Fruit fly (Drosophila melanogaster) whole organism, embryonic: ENCODE data around the gene prg.

Source experiments
- CG10543 ChIP-seq: fragments of 200-800 bp; sonication (Bioruptor generic); optimal IDR thresholded peaks from 3 replicates; lab custom pipeline; 2017; ENCODE audit warnings: missing biosample characterization, mild to moderate bottlenecking, missing genetic modification characterization, moderate library complexity
- CG12155 ChIP-seq: fragments of 200-800 bp; sonication (Bioruptor generic); optimal IDR thresholded peaks from 3 replicates; lab custom pipeline; 2016; ENCODE audit warnings: missing biosample characterization, missing genetic modification characterization
- CG12236 ChIP-seq: fragments of 200-800 bp; sonication (Bioruptor generic); optimal IDR thresholded peaks from 2 replicates; lab custom pipeline; 2016; ENCODE audit warnings: missing biosample characterization, missing genetic modification characterization
- CG12659 ChIP-seq: fragments of 200-800 bp; sonication (Bioruptor generic); optimal IDR thresholded peaks from 3 replicates; lab custom pipeline; 2017; ENCODE audit warnings: mild to moderate bottlenecking, missing biosample characterization, missing genetic modification reagents, missing genetic modification characterization
- CG13894 ChIP-seq: fragments of 200-800 bp; sonication (Bioruptor generic); optimal IDR thresholded peaks from 3 replicates; lab custom pipeline; 2018; ENCODE audit warnings: missing biosample characterization, mild to moderate bottlenecking, missing genetic modification characterization, moderate library complexity
- CG14860 ChIP-seq: fragments of 200-800 bp; sonication (Bioruptor generic); IDR thresholded peaks from 3 replicates; pipeline ENCODE4 v1.3.6; 2022; ENCODE audit warnings: missing biosample characterization, missing genetic modification characterization; ENCODE audit not compliant: partially characterized antibody
- CG14965 ChIP-seq: fragments of 200-800 bp; sonication (Bioruptor generic); optimal IDR thresholded peaks from 2 replicates; lab custom pipeline; 2016; ENCODE audit warnings: missing biosample characterization, missing genetic modification characterization, borderline replicate concordance
- CG15514 ChIP-seq: fragments of 200-800 bp; sonication (Bioruptor generic); optimal IDR thresholded peaks from 3 replicates; lab custom pipeline; 2017; ENCODE audit warnings: missing biosample characterization, missing genetic modification characterization, mild to moderate bottlenecking, moderate library complexity, missing genetic modification reagents
- CG1602 ChIP-seq: fragments of 200-800 bp; sonication (Bioruptor generic); optimal IDR thresholded peaks from 3 replicates; lab custom pipeline; 2016; ENCODE audit warnings: missing biosample characterization, missing genetic modification characterization
- CG16815 ChIP-seq: fragments of 200-800 bp; sonication (Bioruptor generic); optimal IDR thresholded peaks from 3 replicates; lab custom pipeline; 2017; ENCODE audit warnings: missing biosample characterization, mild to moderate bottlenecking, missing genetic modification characterization
- CG17829 ChIP-seq: fragments of 200-800 bp; optimal IDR thresholded peaks from 2 replicates; lab custom pipeline; 2019; ENCODE audit warnings: missing biosample characterization, mild to moderate bottlenecking, missing genetic modification characterization, moderate library complexity
- CG2889 ChIP-seq: fragments of 200-800 bp; sonication (Bioruptor generic); IDR thresholded peaks from 3 replicates; pipeline ENCODE4 v1.3.6; 2022; ENCODE audit warnings: missing biosample characterization, missing genetic modification characterization
- CG31388 ChIP-seq: fragments of 200-800 bp; sonication (Bioruptor generic); optimal IDR thresholded peaks from 2 replicates; lab custom pipeline; 2016; ENCODE audit warnings: missing biosample characterization, missing genetic modification characterization
- CG3281 ChIP-seq: fragments of 200-800 bp; sonication (Bioruptor generic); optimal IDR thresholded peaks from 3 replicates; lab custom pipeline; 2017; ENCODE audit warnings: missing biosample characterization, mild to moderate bottlenecking, missing genetic modification characterization
- CG34422 ChIP-seq: fragments of 200-800 bp; sonication (Bioruptor generic); IDR thresholded peaks from 3 replicates; pipeline ENCODE4 v1.3.6; 2022; ENCODE audit warnings: missing biosample characterization, missing genetic modification characterization
- CG3726 ChIP-seq: fragments of 200-800 bp; sonication (Bioruptor generic); IDR thresholded peaks from 3 replicates; pipeline ENCODE4, ENCODE4 v1.3.6; 2022; ENCODE audit warnings: missing biosample characterization, missing genetic modification characterization
- CG3838 ChIP-seq: fragments of 200-800 bp; sonication (Bioruptor generic); optimal IDR thresholded peaks from 3 replicates; lab custom pipeline; 2016; ENCODE audit warnings: missing biosample characterization, missing genetic modification characterization
- CG3847 ChIP-seq: fragments of 200-800 bp; sonication (Bioruptor generic); IDR thresholded peaks from 2 replicates; pipeline ENCODE4 v1.3.6; 2022; ENCODE audit warnings: missing biosample characterization, missing genetic modification characterization
- CG4424 ChIP-seq: fragments of 200-800 bp; sonication (Bioruptor generic); optimal IDR thresholded peaks from 3 replicates; lab custom pipeline; 2016; ENCODE audit warnings: missing biosample characterization, missing genetic modification characterization
- CG6654 ChIP-seq: fragments of 200-800 bp; sonication (Bioruptor generic); optimal IDR thresholded peaks from 2 replicates; lab custom pipeline; 2017; ENCODE audit warnings: missing biosample characterization, mild to moderate bottlenecking, missing genetic modification characterization
- CG9817 ChIP-seq: fragments of 200-800 bp; sonication (Bioruptor generic); optimal IDR thresholded peaks from 2 replicates; lab custom pipeline; 2018; ENCODE audit warnings: missing biosample characterization, mild to moderate bottlenecking, missing genetic modification characterization, moderate library complexity
- CoRest ChIP-seq: fragments of 200-800 bp; sonication (Bioruptor generic); optimal IDR thresholded peaks from 3 replicates; lab custom pipeline; 2018; ENCODE audit warnings: missing biosample characterization, mild to moderate bottlenecking, missing genetic modification characterization, moderate library complexity
- Dad ChIP-seq: fragments of 200-800 bp; sonication (Bioruptor generic); optimal IDR thresholded peaks from 3 replicates; lab custom pipeline; 2016; ENCODE audit warnings: missing biosample characterization, missing genetic modification characterization
- Deaf1 ChIP-seq: fragments of 200-800 bp; optimal IDR thresholded peaks from 3 replicates; lab custom pipeline; 2019; ENCODE audit warnings: missing biosample characterization, mild to moderate bottlenecking, missing genetic modification characterization, moderate library complexity
- Dfd ChIP-seq, 2 experiments: fragments of >200 bp; optimal IDR thresholded peaks; 2 replicates each; lab custom pipeline; 2017; ENCODE audit warnings: missing biosample characterization in 2 of 2, missing genetic modification characterization in 2 of 2
- Dip2 ChIP-seq: fragments of 200-800 bp; sonication (Bioruptor generic); IDR thresholded peaks from 2 replicates; pipeline ENCODE4 v1.3.6; 2022; ENCODE audit warnings: missing biosample characterization, missing genetic modification characterization
- Dp ChIP-seq: fragments of 200-800 bp; sonication (Bioruptor generic); optimal IDR thresholded peaks from 2 replicates; lab custom pipeline; 2018; ENCODE audit warnings: missing biosample characterization, mild to moderate bottlenecking, missing genetic modification characterization, moderate library complexity
- HLH3B ChIP-seq: fragments of 200-800 bp; sonication (Bioruptor generic); IDR thresholded peaks from 2 replicates; pipeline ENCODE4 v1.3.6; 2022; ENCODE audit warnings: missing biosample characterization, missing genetic modification characterization
- Mad ChIP-seq: fragments of 200-800 bp; sonication (Bioruptor generic); optimal IDR thresholded peaks from 2 replicates; lab custom pipeline; 2016; ENCODE audit warnings: missing biosample characterization, missing genetic modification characterization
- Mes4 ChIP-seq: fragments of 200-800 bp; sonication (Bioruptor generic); optimal IDR thresholded peaks from 2 replicates; lab custom pipeline; 2016; ENCODE audit warnings: missing biosample characterization, missing genetic modification characterization
- NC2α ChIP-seq: fragments of 200-800 bp; sonication (Bioruptor generic); optimal IDR thresholded peaks from 2 replicates; lab custom pipeline; 2016; ENCODE audit warnings: missing biosample characterization, missing genetic modification characterization
- Nf-YA ChIP-seq: fragments of 200-800 bp; sonication (Bioruptor generic); IDR thresholded peaks from 2 replicates; pipeline ENCODE4 v1.3.6; 2022; ENCODE audit warnings: missing biosample characterization, missing genetic modification characterization
- Pdp1 ChIP-seq, 2 experiments: fragments of 200-800 bp; sonication (Bioruptor generic); optimal IDR thresholded peaks; 3 replicates each; lab custom pipeline; 2016; ENCODE audit warnings: missing biosample characterization in 2 of 2, missing genetic modification characterization in 2 of 2, mild to moderate bottlenecking in 1 of 2, moderate library complexity in 1 of 2
- Ssrp ChIP-seq: fragments of 200-800 bp; sonication (Bioruptor generic); optimal IDR thresholded peaks from 2 replicates; lab custom pipeline; 2018; ENCODE audit warnings: missing biosample characterization, mild to moderate bottlenecking, missing genetic modification characterization, moderate library complexity
- TFAM ChIP-seq: fragments of 200-800 bp; sonication (Bioruptor generic); optimal IDR thresholded peaks from 2 replicates; lab custom pipeline; 2017; ENCODE audit warnings: missing biosample characterization, missing genetic modification characterization, inconsistent platforms
- abd-A ChIP-seq: fragments of 200-800 bp; sonication (Bioruptor generic); optimal IDR thresholded peaks from 3 replicates; lab custom pipeline; 2019; ENCODE audit warnings: missing biosample characterization, mild to moderate bottlenecking, missing genetic modification characterization, moderate library complexity
- amos ChIP-seq: fragments of 200-800 bp; sonication (Bioruptor generic); IDR thresholded peaks from 2 replicates; pipeline ENCODE4 v1.3.6; 2022; ENCODE audit warnings: missing biosample characterization, missing genetic modification characterization; ENCODE audit not compliant: partially characterized antibody
- cas ChIP-seq: fragments of 200-800 bp; sonication (Bioruptor generic); IDR thresholded peaks from 2 replicates; pipeline ENCODE4 v1.3.6; 2022; ENCODE audit warnings: missing biosample characterization, missing genetic modification characterization
- chn ChIP-seq: fragments of 200-800 bp; sonication (Bioruptor generic); optimal IDR thresholded peaks from 2 replicates; lab custom pipeline; 2016; ENCODE audit warnings: missing biosample characterization, missing genetic modification characterization
- croc ChIP-seq: fragments of 200-800 bp; sonication (Bioruptor generic); conservative IDR thresholded peaks from 3 replicates; pipeline ENCODE4 v1.3.6; 2022; ENCODE audit warnings: missing biosample characterization, missing genetic modification characterization
- dysf ChIP-seq: fragments of 200-800 bp; sonication (Bioruptor generic); IDR thresholded peaks from 3 replicates; pipeline ENCODE4 v1.3.6; 2022; ENCODE audit warnings: missing biosample characterization, missing genetic modification characterization
- fu2 ChIP-seq: fragments of 200-800 bp; sonication (Bioruptor generic); optimal IDR thresholded peaks from 2 replicates; lab custom pipeline; 2016; ENCODE audit warnings: missing biosample characterization, missing genetic modification characterization
- ham ChIP-seq: fragments of 200-800 bp; sonication (Bioruptor generic); IDR thresholded peaks from 2 replicates; pipeline ENCODE4 v1.3.6; 2022; ENCODE audit warnings: missing biosample characterization, missing genetic modification characterization
- klu ChIP-seq: fragments of 200-800 bp; sonication (Bioruptor generic); IDR thresholded peaks from 2 replicates; pipeline ENCODE4 v1.3.6; 2022; ENCODE audit warnings: missing biosample characterization, missing genetic modification characterization
- org-1 ChIP-seq: fragments of 200-800 bp; sonication (Bioruptor generic); optimal IDR thresholded peaks from 2 replicates; lab custom pipeline; 2017; ENCODE audit warnings: missing biosample characterization, missing genetic modification characterization
- peb ChIP-seq: fragments of 200-800 bp; sonication (Bioruptor generic); IDR thresholded peaks from 2 replicates; pipeline ENCODE4 v1.3.6; 2022; ENCODE audit warnings: missing biosample characterization, missing genetic modification characterization
- pho ChIP-seq: fragments of 200-800 bp; sonication (Bioruptor generic); optimal IDR thresholded peaks from 2 replicates; lab custom pipeline; 2016; ENCODE audit warnings: missing biosample characterization, missing genetic modification characterization
- sisA ChIP-seq: fragments of 200-800 bp; sonication (Bioruptor generic); IDR thresholded peaks from 2 replicates; pipeline ENCODE4 v1.3.6; 2022; ENCODE audit warnings: missing biosample characterization, missing genetic modification characterization
- twi ChIP-seq: fragments of 200-800 bp; optimal IDR thresholded peaks from 2 replicates; lab custom pipeline; 2019; ENCODE audit warnings: missing biosample characterization, mild to moderate bottlenecking, missing genetic modification characterization, moderate library complexity
- wdn ChIP-seq: fragments of 200-800 bp; sonication (Bioruptor generic); IDR thresholded peaks from 2 replicates; pipeline ENCODE4 v1.3.6; 2022; ENCODE audit warnings: missing biosample characterization, missing genetic modification characterization
- zen ChIP-seq: fragments of 200-800 bp; sonication (Bioruptor generic); optimal IDR thresholded peaks from 3 replicates; lab custom pipeline; 2018; ENCODE audit warnings: missing biosample characterization, mild to moderate bottlenecking, missing genetic modification characterization, moderate library complexity

The prg gene

dm6 chr2L:8473448-8473847 lies 9.2 kb downstream of the prg start (continued):
- TF ChIP-seq CG3281, result peak; percentile 45
- TF ChIP-seq HLH3B (GFP tag; lab: Robert Waterston, UW), result peak; percentile 36; the same call in 1 of the 2 replicates
- TF ChIP-seq CG9817 (tag; lab: Kevin White, UChicago), result peak; percentile 7
- TF ChIP-seq CG17829, result peak; percentile 51
- TF ChIP-seq dysf (GFP tag; lab: Robert Waterston, UW), result peak; percentile 73
- no peak for TF ChIP-seq CG31388
- TF ChIP-seq TFAM (GFP tag; lab: Kevin White, UChicago), result no peak
- peak; percentile 29 for TF ChIP-seq CG12155 (GFP tag; lab: Kevin White, UChicago)
- TF ChIP-seq CG3726, result no peak
- TF ChIP-seq abd-A (tag; lab: Kevin White, UChicago), result no peak
- TF ChIP-seq CG14965 (GFP tag; lab: Kevin White, UChicago), result no peak
- no peak for TF ChIP-seq pho (GFP tag; lab: Kevin White, UChicago)
- TF ChIP-seq amos, result no peak
- TF ChIP-seq Dfd (GFP tag; optimal IDR thresholded peaks at IDR 0.05; lab: Kevin White, UChicago), result no peak
- peak; percentile 47; the same call in 2 of the 3 replicates for TF ChIP-seq croc (GFP tag; lab: Robert Waterston, UW)
- no peak for TF ChIP-seq sisA (GFP tag; lab: Robert Waterston, UW)
- TF ChIP-seq Mes4, result no peak
- no peak for TF ChIP-seq Dip2 (GFP tag; lab: Robert Waterston, UW)
- TF ChIP-seq org-1 (GFP tag; lab: Kevin White, UChicago), result no peak
- peak; percentile 26 for TF ChIP-seq CG6654 (GFP tag; lab: Kevin White, UChicago)
- TF ChIP-seq cas, result no peak
- no peak for TF ChIP-seq chn (GFP tag; lab: Kevin White, UChicago)
- TF ChIP-seq CoRest (tag; lab: Kevin White, UChicago), result peak; percentile 34
- peak; percentile 45; the same call in 1 of the 2 replicates for TF ChIP-seq klu (GFP tag; lab: Robert Waterston, UW)
- TF ChIP-seq wdn (GFP tag; lab: Robert Waterston, UW), result no peak
- TF ChIP-seq Pdp1 (GFP tag; optimal IDR thresholded peaks at IDR 0.05; lab: Kevin White, UChicago), result peak in 1 of 2 experiments; percentile 22
- TF ChIP-seq Dp (GFP tag; lab: Kevin White, UChicago), result no peak
- TF ChIP-seq Ssrp (tag; lab: Kevin White, UChicago), result peak; percentile 59
- TF ChIP-seq CG4424 (GFP tag; lab: Kevin White, UChicago), result peak; percentile 55
- no peak for TF ChIP-seq Deaf1 (tag; lab: Kevin White, UChicago)
- peak; percentile 6 for TF ChIP-seq zen (tag; lab: Kevin White, UChicago)
- peak; percentile 38; the same call in 1 of the 2 replicates for TF ChIP-seq peb (GFP tag; lab: Robert Waterston, UW)
- TF ChIP-seq CG2889, result peak; percentile 49; the same call in 1 of the 3 replicates
- TF ChIP-seq CG15514 (GFP tag; lab: Kevin White, UChicago), result peak; percentile 40
- TF ChIP-seq twi (tag; lab: Kevin White, UChicago), result no peak
- no peak for TF ChIP-seq CG13894
- peak; percentile 42 for TF ChIP-seq CG16815
- no peak for TF ChIP-seq CG12659 (GFP tag; lab: Kevin White, UChicago)
- TF ChIP-seq Dad (GFP tag; lab: Kevin White, UChicago), result no peak
- no peak for TF ChIP-seq CG10543
- TF ChIP-seq CG12236 (GFP tag; lab: Kevin White, UChicago), result no peak
- TF ChIP-seq CG34422 (GFP tag; lab: Robert Waterston, UW), result peak; percentile 59; the same call in 2 of the 3 replicates
- no peak for TF ChIP-seq CG3838 (GFP tag; lab: Kevin White, UChicago)
- no peak for TF ChIP-seq NC2α
- TF ChIP-seq fu2 (GFP tag; lab: Kevin White, UChicago), result peak; percentile 24
- peak; percentile 12 for TF ChIP-seq Mad
- TF ChIP-seq ham (GFP tag; lab: Robert Waterston, UW), result no peak
- TF ChIP-seq CG14860 (GFP tag; lab: Robert Waterston, UW), result no peak
- TF ChIP-seq Nf-YA (GFP tag; lab: Robert Waterston, UW), result no peak
- peak; percentile 5 for TF ChIP-seq CG1602 (GFP tag; lab: Kevin White, UChicago)
- TF ChIP-seq CG3847 (GFP tag; lab: Robert Waterston, UW), result peak; percentile 55
